Worm (Caenorhabditis elegans) whole organism, L4 larva: ENCODE results near the gene F54F12.1.

Experiments used
- F26F4.8 ChIP-seq: fragments of 200-800 bp; sonication (Bioruptor generic); conservative IDR thresholded peaks from 2 replicates; pipeline ENCODE4 v1.3.6; 2022; ENCODE audit warnings: missing genetic modification characterization, missing compliant biosample characterization
- Y75B8A.6 ChIP-seq: fragments of 200-800 bp; sonication (Bioruptor generic); IDR thresholded peaks from 2 replicates; pipeline ENCODE4 v1.3.6; 2022; ENCODE audit warnings: missing genetic modification reagents, missing genetic modification characterization, missing compliant biosample characterization
- aha-1 ChIP-seq: fragments of 150-350 bp; peaks from one replicate; lab custom pipeline; 2014; ENCODE audit warnings: missing biosample characterization, missing genetic modification characterization
- aly-2 ChIP-seq: sonication (generic microtip); optimal IDR thresholded peaks from 2 replicates; lab custom pipeline; 2018; ENCODE audit warnings: missing biosample characterization, missing genetic modification characterization
- ceh-44 ChIP-seq: fragments of 200-800 bp; sonication (Bioruptor generic); IDR thresholded peaks from 2 replicates; pipeline ENCODE4 v1.3.6; 2022; ENCODE audit warnings: missing genetic modification reagents, missing genetic modification characterization, missing compliant biosample characterization
- ctbp-1 ChIP-seq: fragments of 200-800 bp; sonication (Bioruptor generic); IDR thresholded peaks from 2 replicates; pipeline ENCODE4 v1.3.6; 2022; ENCODE audit warnings: missing genetic modification reagents, missing genetic modification characterization, missing compliant biosample characterization
- daf-8 ChIP-seq: fragments of 200-800 bp; sonication (Bioruptor generic); IDR thresholded peaks from 2 replicates; pipeline ENCODE4 v1.3.6; 2022; ENCODE audit warnings: missing genetic modification characterization, missing compliant biosample characterization
- dmd-8 ChIP-seq: fragments of 200-800 bp; sonication (Bioruptor generic); IDR thresholded peaks from 2 replicates; pipeline ENCODE4 v1.3.6; 2022; ENCODE audit warnings: missing genetic modification characterization, missing compliant biosample characterization
- dpl-1 ChIP-seq: fragments of 150-350 bp; optimal IDR thresholded peaks from 2 replicates; lab custom pipeline; 2014; ENCODE audit warnings: missing biosample characterization, missing genetic modification reagents, missing genetic modification characterization
- duxl-1 ChIP-seq: sonication (generic microtip); optimal IDR thresholded peaks from 2 replicates; lab custom pipeline; 2016; ENCODE audit warnings: mild to moderate bottlenecking, missing genetic modification characterization, moderate library complexity, missing compliant biosample characterization; ENCODE audit not compliant: poor library complexity
- egl-43 ChIP-seq: fragments of 200-800 bp; sonication (Bioruptor generic); IDR thresholded peaks from 2 replicates; pipeline ENCODE4 v1.3.6; 2022; ENCODE audit warnings: missing genetic modification reagents, missing genetic modification characterization, missing compliant biosample characterization
- hlh-11 ChIP-seq: fragments of 200-800 bp; sonication (Bioruptor generic); optimal IDR thresholded peaks from 2 replicates; lab custom pipeline; 2018; ENCODE audit warnings: mild to moderate bottlenecking, missing genetic modification characterization, missing compliant biosample characterization
- hlh-30 ChIP-seq: sonication (generic microtip); optimal IDR thresholded peaks from 2 replicates; lab custom pipeline; 2017; ENCODE audit warnings: antibody characterized with exemption, mild to moderate bottlenecking, missing genetic modification characterization, missing compliant biosample characterization; ENCODE audit not compliant: insufficient read depth
- jun-1 ChIP-seq: fragments of 150-350 bp; optimal IDR thresholded peaks from 2 replicates; lab custom pipeline; 2014; ENCODE audit warnings: missing biosample characterization, missing genetic modification reagents, missing genetic modification characterization
- lin-1 ChIP-seq: fragments of 200-800 bp; sonication (Bioruptor generic); IDR thresholded peaks from 2 replicates; pipeline ENCODE4 v1.3.6; 2022; ENCODE audit warnings: missing genetic modification reagents, missing genetic modification characterization, missing compliant biosample characterization
- lin-13 ChIP-seq: fragments of 150-350 bp; optimal IDR thresholded peaks from 2 replicates; lab custom pipeline; 2014; ENCODE audit warnings: missing biosample characterization, missing genetic modification reagents, missing genetic modification characterization
- lin-39 ChIP-seq: fragments of 150-350 bp; optimal IDR thresholded peaks from 2 replicates; lab custom pipeline; 2014; ENCODE audit warnings: missing biosample characterization, missing genetic modification reagents, missing genetic modification characterization
- lsy-2 ChIP-seq, 2 experiments: fragments of 150-350 bp in 1 of 2; sonication (generic microtip) in 1 of 2; optimal IDR thresholded peaks; 2 replicates each; lab custom pipeline; 2014 to 2017; ENCODE audit warnings: missing biosample characterization in 2 of 2, missing genetic modification characterization in 2 of 2
- mes-2 ChIP-seq: sonication (generic microtip); optimal IDR thresholded peaks from 2 replicates; lab custom pipeline; 2016; ENCODE audit warnings: missing genotype, mild to moderate bottlenecking, missing genetic modification characterization, missing compliant biosample characterization; ENCODE audit not compliant: poor library complexity, severe bottlenecking
- nhr-10 ChIP-seq: fragments of 150-350 bp; optimal IDR thresholded peaks from 2 replicates; lab custom pipeline; 2014; ENCODE audit warnings: missing biosample characterization, missing genetic modification characterization
- nhr-102 ChIP-seq: sonication (generic microtip); optimal IDR thresholded peaks from 2 replicates; lab custom pipeline; 2016; ENCODE audit warnings: mild to moderate bottlenecking, missing genetic modification characterization, moderate library complexity, missing compliant biosample characterization
- nhr-111 ChIP-seq: fragments of 200-800 bp; sonication (Bioruptor generic); optimal IDR thresholded peaks from 2 replicates; lab custom pipeline; 2018; ENCODE audit warnings: mild to moderate bottlenecking, missing genetic modification characterization, missing compliant biosample characterization
- nhr-28 ChIP-seq: fragments of 150-350 bp; optimal IDR thresholded peaks from 2 replicates; lab custom pipeline; 2014; ENCODE audit warnings: missing biosample characterization, missing genetic modification characterization
- nhr-41 ChIP-seq: fragments of 200-800 bp; sonication (Bioruptor generic); IDR thresholded peaks from 2 replicates; pipeline ENCODE4 v1.3.6; 2022; ENCODE audit warnings: missing genetic modification reagents, missing genetic modification characterization, missing compliant biosample characterization
- nhr-42 ChIP-seq: fragments of 200-800 bp; sonication (Bioruptor generic); IDR thresholded peaks from 2 replicates; pipeline ENCODE4 v1.3.6; 2022; ENCODE audit warnings: missing genetic modification characterization, missing compliant biosample characterization
- nhr-77 ChIP-seq: fragments of 150-350 bp; optimal IDR thresholded peaks from 2 replicates; lab custom pipeline; 2014; ENCODE audit warnings: missing biosample characterization, missing genetic modification characterization
- saeg-2 ChIP-seq: fragments of 200-800 bp; sonication (Bioruptor generic); IDR thresholded peaks from 2 replicates; pipeline ENCODE4 v1.3.6; 2022; ENCODE audit warnings: missing genetic modification reagents, missing genetic modification characterization, missing compliant biosample characterization
- skn-1 ChIP-seq: fragments of 150-350 bp; optimal IDR thresholded peaks from 2 replicates; lab custom pipeline; 2014; ENCODE audit warnings: missing biosample characterization, missing genetic modification characterization
- snpc-1.2 ChIP-seq: fragments of 200-800 bp; sonication (Bioruptor generic); IDR thresholded peaks from 2 replicates; pipeline ENCODE4 v1.3.6; 2022; ENCODE audit warnings: missing genetic modification reagents, missing genetic modification characterization, missing compliant biosample characterization
- unc-130 ChIP-seq: sonication (generic microtip); optimal IDR thresholded peaks from 2 replicates; lab custom pipeline; 2016; ENCODE audit warnings: missing genetic modification reagents, missing genetic modification characterization, missing compliant biosample characterization
- unc-62 ChIP-seq, 3 experiments: fragments of 150-350 bp in 1 of 3; sonication (generic microtip); optimal IDR thresholded peaks in 2 of 3; peaks in 1 of 3; 1 replicate in 1 of 3; 2 replicates in 2 of 3; lab custom pipeline; 2014 to 2017; ENCODE audit warnings: missing biosample characterization in 3 of 3, missing genetic modification characterization in 3 of 3, missing genetic modification reagents in 3 of 3, missing genotype in 1 of 3
- vab-7 ChIP-seq: fragments of 200-800 bp; sonication (Bioruptor generic); IDR thresholded peaks from 2 replicates; pipeline ENCODE4 v1.3.6; 2022; ENCODE audit warnings: missing genetic modification reagents, missing genetic modification characterization, missing compliant biosample characterization
- zfp-2 ChIP-seq: sonication (generic microtip); optimal IDR thresholded peaks from 2 replicates; lab custom pipeline; 2016; ENCODE audit warnings: mild to moderate bottlenecking, missing genetic modification characterization, missing compliant biosample characterization
- zfp-3 ChIP-seq: fragments of 200-800 bp; sonication (Bioruptor generic); conservative IDR thresholded peaks from 2 replicates; pipeline ENCODE4 v1.3.6; 2022; ENCODE audit warnings: missing genetic modification reagents, missing genetic modification characterization, missing compliant biosample characterization
- zip-2 ChIP-seq: fragments of 150-350 bp; optimal IDR thresholded peaks from 2 replicates; lab custom pipeline; 2014; ENCODE audit warnings: missing biosample characterization, missing genetic modification characterization
- ztf-11 ChIP-seq: fragments of 150-350 bp; optimal IDR thresholded peaks from 2 replicates; lab custom pipeline; 2014; ENCODE audit warnings: missing biosample characterization, missing genetic modification characterization

F54F12.1 gene

ce11 chrIII:13015754-13016317 is 39.4 kb downstream of the F54F12.1 start (continued):
- TF ChIP-seq egl-43 (GFP tag; lab: Robert Waterston, UW) (peak; percentile 91), daf-8 (GFP tag; lab: Robert Waterston, UW) (no peak), hlh-30 (tag; lab: Kevin White, UChicago) (peak; percentile 70), nhr-111 (peak; percentile 47), dpl-1 (GFP tag; lab: Kevin White, UChicago) (peak; percentile 53), saeg-2 (GFP tag; lab: Robert Waterston, UW) (peak; percentile 65), unc-130 (GFP tag; lab: Kevin White, UChicago) (peak; percentile 4), unc-62 (GFP tag; optimal IDR thresholded peaks at IDR 0.05 in 1 of 2; lab: Kevin White, UChicago) (peak in 1 of 2 experiments; percentile 70), unc-62 (tag; optimal IDR thresholded peaks at IDR 0.05; lab: Kevin White, UChicago) (no peak), nhr-42 (GFP tag; lab: Robert Waterston, UW) (peak; percentile 65; the same call in 1 of the 2 replicates), nhr-10 (tag; lab: Kevin White, UChicago) (no peak), ceh-44 (GFP tag; lab: Robert Waterston, UW) (peak; percentile 58; the same call in 1 of the 2 replicates), skn-1 (tag; lab: Kevin White, UChicago) (no peak), nhr-41 (GFP tag; lab: Robert Waterston, UW) (0 out of 2 replicates have a peak, but pooled peaks have one; percentile 20), vab-7 (peak; percentile 79), nhr-102 (peak; percentile 87), lsy-2 (tag; optimal IDR thresholded peaks at IDR 0.05; lab: Kevin White, UChicago) (peak in 1 of 2 experiments; percentile 64), lin-39 (tag; lab: Kevin White, UChicago) (no peak), lin-13 (GFP tag; lab: Kevin White, UChicago) (peak; percentile 3), jun-1 (tag; lab: Kevin White, UChicago) (no peak), ctbp-1 (peak; percentile 75; the same call in 1 of the 2 replicates), F26F4.8 (GFP tag; lab: Robert Waterston, UW) (peak; percentile 73; the same call in 1 of the 2 replicates), aly-2 (tag; lab: Kevin White, UChicago) (no peak), ztf-11 (tag; lab: Kevin White, UChicago) (no peak)

- TF ChIP-seq nhr-77 (tag; lab: Kevin White, UChicago) (no peak), unc-62 (GFP tag; optimal IDR thresholded peaks at IDR 0.05 in 1 of 2; lab: Kevin White, UChicago) (peak in 1 of 2 experiments; percentile 66), unc-62 (tag; optimal IDR thresholded peaks at IDR 0.05; lab: Kevin White, UChicago) (no peak)
Observed at ce11 chrIII:13013912-13014311, 41.3 kb downstream of the F54F12.1 start.

ce11 chrIII:13011927-13012326 is 43.3 kb downstream of the F54F12.1 start:
- TF ChIP-seq zfp-2 (tag; lab: Kevin White, UChicago), result no peak
- no peak for TF ChIP-seq dmd-8
- no peak for TF ChIP-seq snpc-1.2
- TF ChIP-seq nhr-28 (tag; lab: Kevin White, UChicago), result peak; percentile 44
- no peak for TF ChIP-seq zip-2 (tag; lab: Kevin White, UChicago)
- no peak for TF ChIP-seq Y75B8A.6 (GFP tag; lab: Robert Waterston, UW)
- TF ChIP-seq aha-1 (tag; lab: Kevin White, UChicago), result peak; percentile 80
- no peak for TF ChIP-seq zfp-3 (GFP tag; lab: Robert Waterston, UW)
- no peak for TF ChIP-seq lin-1 (GFP tag; lab: Robert Waterston, UW)
- peak; percentile 3 for TF ChIP-seq mes-2 (tag; lab: Kevin White, UChicago)
- peak; percentile 17 for TF ChIP-seq hlh-11 (tag; lab: Kevin White, UChicago)
- peak in 1 of 2 experiments; percentile 99 for TF ChIP-seq unc-62 (GFP tag; optimal IDR thresholded peaks at IDR 0.05 in 1 of 2; lab: Kevin White, UChicago)
- TF ChIP-seq unc-62 (tag; optimal IDR thresholded peaks at IDR 0.05; lab: Kevin White, UChicago), result no peak
- no peak for TF ChIP-seq duxl-1 (tag; lab: Kevin White, UChicago)
- TF ChIP-seq aly-2 (tag; lab: Kevin White, UChicago), result no peak
